Worm (Caenorhabditis elegans): ENCODE measurements around the gene F59F3.6.
A peak's percentile ranks its signal among the peaks of the same experiment; 100 is the strongest.

Gene F59F3.6

DNA sequence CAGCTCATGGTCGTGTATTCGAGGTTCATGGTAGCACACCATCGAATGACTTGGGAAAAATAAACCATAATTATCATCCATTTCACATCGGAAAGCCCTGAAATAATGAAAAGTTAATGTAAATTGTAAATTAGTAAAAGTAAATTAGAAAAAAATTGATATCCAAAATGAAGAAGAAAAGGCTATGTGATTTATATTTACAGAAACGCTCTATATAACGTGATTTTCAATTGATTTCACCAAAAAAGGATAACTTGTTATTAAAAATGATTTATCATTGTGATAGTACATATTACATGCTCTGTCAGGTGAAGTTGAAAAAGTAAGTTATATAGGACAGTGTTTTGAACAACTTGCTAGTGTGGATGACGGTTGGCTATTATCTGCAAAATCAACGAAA, 43.7 kb upstream of the F59F3.6 start, which contains the start of gene C09F12.3:
C09F12.3 (minus strand) TSS at position 101 of the 400 bp plus-strand sequence.
- TF ChIP-seq F44E2.7 (GFP tag; IDR thresholded peaks at IDR 0.05) (no peak), dmd-6 (GFP tag; IDR thresholded peaks at IDR 0.05) (no peak), snpc-4 (tag; optimal IDR thresholded peaks at IDR 0.05) (no peak), lin-39 (tag; optimal IDR thresholded peaks at IDR 0.05) (no peak), lin-13 (GFP tag; optimal IDR thresholded peaks at IDR 0.05) (no peak), mxl-3 (GFP tag; optimal IDR thresholded peaks at IDR 0.05) (no peak)

DNA sequence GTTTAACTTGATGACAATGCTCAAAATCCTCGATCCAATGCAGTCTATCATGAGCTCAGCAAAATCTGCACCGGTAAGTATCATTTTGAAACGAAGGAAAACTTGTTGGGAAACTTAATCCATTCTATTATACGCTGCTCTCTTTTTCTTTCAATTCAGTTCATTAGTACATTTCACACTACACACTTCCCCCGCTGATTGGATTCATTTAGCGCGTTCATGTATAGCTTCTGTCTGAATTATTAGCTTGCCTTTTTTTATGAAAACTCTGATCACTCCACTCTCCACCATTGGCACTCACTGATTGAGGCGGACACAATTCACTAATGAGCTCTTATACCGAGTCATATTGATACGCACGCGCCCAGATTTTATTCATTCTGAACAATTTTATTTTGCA, 39.1 kb upstream of the F59F3.6 start:
- TF ChIP-seq ztf-11 (tag; optimal IDR thresholded peaks at IDR 0.05) (no peak), unc-62 (GFP tag; optimal IDR thresholded peaks at IDR 0.05 in 1 of 2) (peak in 1 of 2 experiments; percentile 50), unc-62 (tag; optimal IDR thresholded peaks at IDR 0.05) (no peak)

DNA sequence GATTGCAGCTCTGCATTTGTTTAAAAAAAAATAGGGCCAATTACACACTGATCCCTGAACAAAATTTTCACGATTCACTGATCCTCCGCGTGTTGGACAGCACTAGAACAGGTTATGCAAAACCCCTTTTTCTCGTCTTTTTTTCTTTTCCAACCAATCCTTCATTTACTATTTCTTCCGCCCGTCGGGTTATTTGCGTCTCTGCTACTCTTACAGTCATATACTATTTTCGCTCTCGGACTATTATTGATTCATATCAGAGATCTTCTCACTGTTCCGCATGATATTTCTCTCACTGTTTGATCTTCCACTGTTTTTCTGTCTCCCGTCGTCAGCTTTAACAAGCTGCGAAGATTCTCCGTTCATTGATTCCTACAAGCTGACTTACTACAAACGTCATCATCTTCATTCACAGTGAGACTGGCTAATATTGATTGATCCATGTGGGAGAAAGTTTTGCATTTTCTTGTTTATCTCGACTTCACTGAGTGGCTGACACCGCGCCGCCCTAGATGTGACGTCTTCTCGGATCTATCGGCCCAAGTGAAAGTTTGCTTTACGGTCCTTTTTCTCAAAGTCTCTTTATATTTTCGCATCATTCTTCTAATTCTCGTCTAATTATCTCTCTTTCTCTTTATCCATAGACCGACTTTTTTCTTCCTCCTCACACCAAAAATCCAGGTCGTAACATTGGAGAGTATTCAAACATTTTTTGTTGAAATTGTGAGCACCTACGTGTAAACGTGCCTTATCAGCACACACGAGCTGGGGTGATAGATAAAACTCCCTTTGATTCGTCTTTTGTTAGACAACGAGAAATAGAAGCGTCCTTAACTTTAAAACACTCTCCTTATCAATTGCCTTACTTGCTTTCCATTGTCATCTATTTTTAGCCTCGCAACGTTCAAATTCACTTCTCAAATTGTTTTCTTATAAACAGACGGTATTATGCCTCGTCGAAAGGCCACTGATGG, 37.3 kb upstream of the F59F3.6 start:
- no peak for TF ChIP-seq F49E8.2 (tag; optimal IDR thresholded peaks at IDR 0.05; ENCODE audit: borderline replicate concordance)
- TF ChIP-seq zag-1 (tag; optimal IDR thresholded peaks at IDR 0.05) = no peak
- TF ChIP-seq nhr-237 (tag; optimal IDR thresholded peaks at IDR 0.05) = no peak
- no peak for TF ChIP-seq F37D6.2 (tag; optimal IDR thresholded peaks at IDR 0.05)
- TF ChIP-seq sdz-12 (GFP tag; optimal IDR thresholded peaks at IDR 0.05) = no peak
- TF ChIP-seq nhr-28 (tag; optimal IDR thresholded peaks at IDR 0.05) = peak; percentile 3
- TF ChIP-seq dve-1 (tag; optimal IDR thresholded peaks at IDR 0.05; ENCODE audit: insufficient read depth) = peak; percentile 39
- no peak for TF ChIP-seq ZK337.2 (GFP tag; IDR thresholded peaks at IDR 0.05)
- TF ChIP-seq dmd-8 (GFP tag; IDR thresholded peaks at IDR 0.05) = no peak
- TF ChIP-seq lin-38 (GFP tag; IDR thresholded peaks at IDR 0.05) = no peak
- TF ChIP-seq fkh-10 (GFP tag; optimal IDR thresholded peaks at IDR 0.05) = no peak
- TF ChIP-seq zip-2 (tag; optimal IDR thresholded peaks at IDR 0.05) = no peak
- peak; percentile 30 for TF ChIP-seq hlh-11 (tag; optimal IDR thresholded peaks at IDR 0.05)
- TF ChIP-seq aly-2 (tag; optimal IDR thresholded peaks at IDR 0.05) = no peak
- TF ChIP-seq ceh-82 (tag; optimal IDR thresholded peaks at IDR 0.05) = no peak
- TF ChIP-seq saeg-2 (GFP tag; IDR thresholded peaks at IDR 0.05) = no peak
- TF ChIP-seq gei-8 (GFP tag; optimal IDR thresholded peaks at IDR 0.05) = no peak
- no peak for TF ChIP-seq nhr-41 (GFP tag; IDR thresholded peaks at IDR 0.05)
- TF ChIP-seq ztf-7 (tag; optimal IDR thresholded peaks at IDR 0.05) = no peak
- TF ChIP-seq pqm-1 (tag; optimal IDR thresholded peaks at IDR 0.05) = peak; percentile 80
- peak; percentile 54 for TF ChIP-seq dmd-6 (GFP tag; IDR thresholded peaks at IDR 0.05)
- no peak for TF ChIP-seq Y5F2A.4 (GFP tag; optimal IDR thresholded peaks at IDR 0.05)
- TF ChIP-seq mdl-1 (tag; optimal IDR thresholded peaks at IDR 0.05) = peak in 1 of 2 experiments; percentile 11
- peak; percentile 21 for TF ChIP-seq hlh-30 (tag; optimal IDR thresholded peaks at IDR 0.05; ENCODE audit: insufficient read depth)
- no peak for TF ChIP-seq ceh-62 (tag; optimal IDR thresholded peaks at IDR 0.05)
- no peak for TF ChIP-seq vab-7 (GFP tag; IDR thresholded peaks at IDR 0.05)
- no peak for TF ChIP-seq T26A8.4 (GFP tag; IDR thresholded peaks at IDR 0.05)
- TF ChIP-seq php-3 (GFP tag; IDR thresholded peaks at IDR 0.05) = no peak
- TF ChIP-seq fos-1 (tag; optimal IDR thresholded peaks at IDR 0.05) = no peak
- no peak for TF ChIP-seq daf-16 (GFP tag; optimal IDR thresholded peaks at IDR 0.05)
- peak; percentile 85 for TF ChIP-seq daf-16 (tag; optimal IDR thresholded peaks at IDR 0.05)
- TF ChIP-seq tag-97 (GFP tag; IDR thresholded peaks at IDR 0.05) = no peak
- TF ChIP-seq lir-3 (tag; optimal IDR thresholded peaks at IDR 0.05) = no peak
- TF ChIP-seq hif-1 (tag; optimal IDR thresholded peaks at IDR 0.05) = no peak
- no peak for TF ChIP-seq nhr-102 (tag; optimal IDR thresholded peaks at IDR 0.05)
- TF ChIP-seq hmg-1.1 (GFP tag; IDR thresholded peaks at IDR 0.05) = no peak
- no peak for TF ChIP-seq mxl-2 (GFP tag; conservative IDR thresholded peaks at IDR 0.05)
- TF ChIP-seq aha-1 (tag) = peak; percentile 74
- no peak for TF ChIP-seq zip-11 (GFP tag; IDR thresholded peaks at IDR 0.05)

Data from whole organism, L4 larva.